Fruit fly (Drosophila melanogaster): Measurements from ENCODE around the gene Ggt-1.
A peak's percentile ranks its signal among the peaks of the same experiment; 100 is the strongest.

The Ggt-1 gene

DNA sequence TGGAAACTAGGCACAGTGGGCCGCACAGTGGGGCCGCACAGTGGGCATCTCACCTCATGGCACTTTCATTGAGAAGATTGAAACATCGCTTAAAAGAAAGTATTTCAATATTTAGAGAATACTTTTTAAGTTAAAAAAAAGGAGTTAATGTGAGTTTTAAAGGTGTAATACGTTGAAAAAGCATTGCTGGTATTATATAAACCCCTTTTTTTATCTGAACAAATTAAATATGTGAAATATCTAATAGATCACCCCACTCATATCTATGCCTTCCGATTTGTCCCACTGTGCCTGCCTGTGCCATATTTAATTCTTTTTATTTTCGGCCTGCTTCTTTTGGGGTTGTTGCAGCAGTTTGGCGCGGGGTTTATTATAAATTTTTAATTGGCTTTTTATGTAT is 21.0 kb upstream of the Ggt-1 start (continued):
- no peak for TF ChIP-seq CG12104 (GFP tag; optimal IDR thresholded peaks at IDR 0.05)
- TF ChIP-seq Optix (GFP tag; IDR thresholded peaks at IDR 0.05) = no peak
- no peak for TF ChIP-seq slp2 (GFP tag; optimal IDR thresholded peaks at IDR 0.05)
- no peak for TF ChIP-seq Spps (tag; optimal IDR thresholded peaks at IDR 0.05)
- TF ChIP-seq CG13123 (GFP tag; optimal IDR thresholded peaks at IDR 0.05) = no peak
- TF ChIP-seq fru (optimal IDR thresholded peaks at IDR 0.05) = no peak
- no peak for TF ChIP-seq Dfd (GFP tag; optimal IDR thresholded peaks at IDR 0.05)
- no peak for TF ChIP-seq Hey (tag; optimal IDR thresholded peaks at IDR 0.05)
- TF ChIP-seq Drgx (GFP tag; IDR thresholded peaks at IDR 0.05) = no peak
- TF ChIP-seq dati (GFP tag; IDR thresholded peaks at IDR 0.05) = no peak
- TF ChIP-seq Lim3 (GFP tag; IDR thresholded peaks at IDR 0.05) = no peak
- peak; percentile 34 for TF ChIP-seq unpg (GFP tag; optimal IDR thresholded peaks at IDR 0.05)
- TF ChIP-seq CG10462 (GFP tag; optimal IDR thresholded peaks at IDR 0.05) = no peak
- TF ChIP-seq CG7839 (tag; optimal IDR thresholded peaks at IDR 0.05) = peak; percentile 59
- TF ChIP-seq Stat92E (GFP tag; optimal IDR thresholded peaks at IDR 0.05) = no peak
- no peak for TF ChIP-seq E2f1 (GFP tag; IDR thresholded peaks at IDR 0.05)
- no peak for TF ChIP-seq kni (GFP tag; optimal IDR thresholded peaks at IDR 0.05)
- no peak for TF ChIP-seq CG17568 (GFP tag; optimal IDR thresholded peaks at IDR 0.05)
- TF ChIP-seq HmgZ (tag; optimal IDR thresholded peaks at IDR 0.05) = no peak
- no peak for TF ChIP-seq ssp (GFP tag; IDR thresholded peaks at IDR 0.05)
- TF ChIP-seq CG1602 (GFP tag; optimal IDR thresholded peaks at IDR 0.05) = no peak
- no peak for TF ChIP-seq Fer3 (tag; optimal IDR thresholded peaks at IDR 0.05)
- TF ChIP-seq CG2889 (GFP tag; IDR thresholded peaks at IDR 0.05) = no peak
- no peak for TF ChIP-seq CG11696 (GFP tag; IDR thresholded peaks at IDR 0.05)
- no peak for TF ChIP-seq NK7.1 (GFP tag; optimal IDR thresholded peaks at IDR 0.05)
- TF ChIP-seq CG4404 (GFP tag; IDR thresholded peaks at IDR 0.05) = no peak
- TF ChIP-seq E2f2 (GFP tag; IDR thresholded peaks at IDR 0.05) = no peak
- no peak for TF ChIP-seq CG18764 (GFP tag; optimal IDR thresholded peaks at IDR 0.05)
- TF ChIP-seq btn (GFP tag; optimal IDR thresholded peaks at IDR 0.05) = no peak
- no peak for TF ChIP-seq nom (GFP tag; optimal IDR thresholded peaks at IDR 0.05)
- no peak for TF ChIP-seq eve (GFP tag; optimal IDR thresholded peaks at IDR 0.05)
- TF ChIP-seq bab2 (GFP tag; optimal IDR thresholded peaks at IDR 0.05) = peak; percentile 47
- no peak for TF ChIP-seq pho (GFP tag; optimal IDR thresholded peaks at IDR 0.05)
- no peak for TF ChIP-seq CG30431 (GFP tag; optimal IDR thresholded peaks at IDR 0.05)
- no peak for TF ChIP-seq CG15269 (tag; optimal IDR thresholded peaks at IDR 0.05)
- TF ChIP-seq chinmo (GFP tag; IDR thresholded peaks at IDR 0.05; ENCODE audit: partially characterized antibody) = no peak
- no peak for TF ChIP-seq CG10274 (GFP tag; optimal IDR thresholded peaks at IDR 0.05)
- TF ChIP-seq HLH3B (GFP tag; IDR thresholded peaks at IDR 0.05) = no peak
- TF ChIP-seq wdn (GFP tag; IDR thresholded peaks at IDR 0.05) = no peak
- TF ChIP-seq Nf-YB (GFP tag; optimal IDR thresholded peaks at IDR 0.05) = no peak
- peak; percentile 34 for TF ChIP-seq ewg (GFP tag; optimal IDR thresholded peaks at IDR 0.05)
- no peak for TF ChIP-seq zen (tag; optimal IDR thresholded peaks at IDR 0.05)
- TF ChIP-seq ken (GFP tag; IDR thresholded peaks at IDR 0.05) = no peak
- no peak for TF ChIP-seq Lpt (GFP tag; optimal IDR thresholded peaks at IDR 0.05)
- TF ChIP-seq YL-1 (GFP tag; optimal IDR thresholded peaks at IDR 0.05) = no peak
- TF ChIP-seq lmd (GFP tag; IDR thresholded peaks at IDR 0.05) = peak; percentile 37; the same call in 1 of the 2 replicates
- no peak for TF ChIP-seq br (optimal IDR thresholded peaks at IDR 0.05)
- TF ChIP-seq knrl (GFP tag; IDR thresholded peaks at IDR 0.05; ENCODE audit: partially characterized antibody) = no peak
- no peak for TF ChIP-seq CG12155 (GFP tag; optimal IDR thresholded peaks at IDR 0.05)
- TF ChIP-seq Sry-β (GFP tag; optimal IDR thresholded peaks at IDR 0.05) = no peak
- TF ChIP-seq sens (GFP tag) = peak; percentile 89
- no peak for TF ChIP-seq BEAF-32 (GFP tag; optimal IDR thresholded peaks at IDR 0.05)
- no peak for TF ChIP-seq CG6683 (GFP tag; optimal IDR thresholded peaks at IDR 0.05)

Measured in whole organism, embryonic.